Fruit fly (Drosophila melanogaster) Kc167 (cell line): ENCODE data around the gene CG32281.

Experiments
- Myc ChIP-seq: fragments of >200 bp; optimal IDR thresholded peaks from 2 replicates; lab custom pipeline; 2017; ENCODE audit warnings: missing external identifiers
- Sin3A ChIP-seq: fragments of >200 bp; optimal IDR thresholded peaks from 2 replicates; lab custom pipeline; 2018; ENCODE audit warnings: missing external identifiers
- h ChIP-seq: fragments of >200 bp; optimal IDR thresholded peaks from 3 replicates; lab custom pipeline; 2018; ENCODE audit warnings: missing external identifiers
- insv ChIP-seq: fragments of >200 bp; optimal IDR thresholded peaks from 3 replicates; lab custom pipeline; 2018; ENCODE audit warnings: missing external identifiers
- psq ChIP-seq: fragments of >200 bp; optimal IDR thresholded peaks from 2 replicates; lab custom pipeline; 2017; ENCODE audit warnings: missing external identifiers
- ttk ChIP-seq: sonication (Bioruptor generic); optimal IDR thresholded peaks from 2 replicates; lab custom pipeline; 2017; ENCODE audit warnings: missing external identifiers

The CG32281 gene

DNA sequence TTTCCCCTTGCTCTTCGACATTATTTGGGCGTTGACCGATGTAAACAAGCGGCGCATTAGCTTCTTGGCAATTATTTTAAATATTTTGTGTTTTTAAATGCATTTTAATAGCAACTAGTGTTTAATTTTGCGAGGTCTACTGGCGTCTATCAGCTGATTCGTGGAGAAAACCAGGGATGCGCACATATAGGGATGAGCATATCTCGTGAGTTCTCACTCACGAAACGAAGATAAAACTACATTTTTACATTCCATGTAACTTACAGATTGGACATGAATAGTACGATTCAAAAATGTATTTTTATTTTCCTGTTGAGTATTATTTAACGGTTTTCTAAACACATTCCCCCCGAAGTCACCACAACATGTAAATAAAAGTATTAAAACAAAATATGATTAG lies 28.3 kb downstream of the CG32281 start, which contains the start of gene CG14966:
CG14966 (minus strand) TSS at position 168 of the 400 bp plus-strand sequence.
- TF ChIP-seq ttk (lab: Kevin White, UChicago), result no peak
- TF ChIP-seq Sin3A (lab: Kevin White, UChicago), result no peak
- TF ChIP-seq psq (lab: Kevin White, UChicago), result no peak
- TF ChIP-seq Myc (lab: Kevin White, UChicago), result no peak
- TF ChIP-seq insv (lab: Kevin White, UChicago), result no peak
- TF ChIP-seq h, result no peak

DNA sequence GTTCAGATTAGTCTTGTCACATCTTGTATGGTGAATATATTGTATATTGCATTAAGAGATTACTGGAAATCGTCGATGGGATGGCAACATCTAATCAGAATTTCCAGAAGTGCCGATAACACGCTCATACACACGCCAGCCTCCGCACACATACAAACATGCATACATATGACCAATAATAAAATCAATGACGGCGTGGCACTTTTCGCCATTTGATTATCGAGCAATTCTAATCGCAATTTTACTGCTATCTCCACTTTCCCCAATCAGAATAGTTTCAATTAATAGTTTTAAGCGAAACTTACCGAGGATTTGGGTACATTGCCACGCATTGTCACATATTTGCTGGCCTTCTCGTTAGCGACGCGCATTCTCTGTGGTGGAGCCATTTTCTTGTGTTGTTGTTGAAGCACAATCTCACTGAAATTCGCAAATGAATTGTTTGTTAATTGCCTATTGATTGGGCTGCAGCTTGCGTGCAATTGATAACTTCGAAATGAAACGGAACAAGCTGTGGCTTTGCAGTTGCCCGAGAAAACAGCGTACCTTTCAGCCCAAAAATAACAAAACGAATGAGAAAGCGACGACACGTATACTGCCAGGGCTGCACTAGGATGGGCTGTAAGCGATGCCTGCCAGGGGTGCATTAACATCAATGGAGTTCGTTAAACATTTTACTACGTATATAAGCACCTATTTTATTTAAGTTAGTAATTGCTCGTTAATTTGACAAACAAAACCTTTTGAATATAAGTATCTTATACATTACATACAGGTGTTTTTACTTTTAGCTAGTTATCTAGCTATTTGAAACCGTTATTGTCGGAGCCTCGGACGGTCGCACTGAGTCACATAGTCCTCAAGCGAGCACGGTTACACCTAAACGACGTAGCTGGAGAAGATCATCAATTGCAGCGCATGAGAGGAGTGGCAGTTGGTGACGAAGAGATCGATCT lies 29.6 kb downstream of the CG32281 start, which contains the start of the genes CG32276 and gry:
CG32276 (minus strand) TSS at position 601 of the 956 bp plus-strand sequence.
gry (plus strand) TSS at position 644 of the 956 bp plus-strand sequence.
- TF ChIP-seq insv (lab: Kevin White, UChicago) (no peak), ttk (lab: Kevin White, UChicago) (no peak), Myc (lab: Kevin White, UChicago) (no peak), h (no peak), Sin3A (lab: Kevin White, UChicago) (no peak), psq (lab: Kevin White, UChicago) (no peak)

- TF ChIP-seq ttk (lab: Kevin White, UChicago), result no peak
Measured at dm6 chr3L:3203062-3203461, 33.9 kb downstream of the CG32281 start, which contains the start of gene CG32271. Gene CG32271 (minus strand): TSS chr3L:3203162.

- TF ChIP-seq ttk (lab: Kevin White, UChicago), result no peak
- TF ChIP-seq psq (lab: Kevin White, UChicago), result no peak
- TF ChIP-seq h, result no peak
- no peak for TF ChIP-seq Sin3A (lab: Kevin White, UChicago)
- TF ChIP-seq Myc (lab: Kevin White, UChicago), result no peak
- no peak for TF ChIP-seq insv (lab: Kevin White, UChicago)
Measured at dm6 chr3L:3204348-3204747, 35.2 kb downstream of the CG32281 start, which contains the start of gene CG33159. Gene CG33159 (minus strand): TSS chr3L:3204448.

DNA sequence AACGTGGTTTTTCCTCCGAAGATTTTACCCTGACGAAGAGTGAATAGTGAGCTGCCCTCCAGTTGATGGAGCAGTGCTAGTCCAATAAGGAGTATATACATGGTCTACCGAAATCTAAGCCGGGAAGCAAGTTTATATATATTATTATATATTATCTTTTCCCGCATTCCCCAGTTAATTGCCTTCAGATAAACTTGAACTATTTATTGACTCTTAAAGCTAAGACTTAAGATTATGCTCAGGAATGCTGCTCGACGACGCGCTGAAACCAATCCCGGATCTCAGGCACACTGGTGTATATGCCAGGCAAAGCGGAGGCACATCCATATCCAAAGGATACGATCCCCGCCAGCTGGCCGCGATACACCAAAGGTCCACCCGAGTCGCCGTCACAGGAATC lies 36.2 kb downstream of the CG32281 start, which contains the start of gene CG32277:
CG32277 (minus strand) TSS at position 101 of the 400 bp plus-strand sequence.
- TF ChIP-seq h (no peak), Myc (lab: Kevin White, UChicago) (no peak), Sin3A (lab: Kevin White, UChicago) (no peak), psq (lab: Kevin White, UChicago) (no peak), ttk (lab: Kevin White, UChicago) (no peak), insv (lab: Kevin White, UChicago) (no peak)

dm6 chr3L:3206263-3206662 lies 37.1 kb downstream of the CG32281 start, which contains the start of gene CG33160:
Gene CG33160 (minus strand): TSS chr3L:3206363.
- TF ChIP-seq psq (lab: Kevin White, UChicago) (no peak), Sin3A (lab: Kevin White, UChicago) (no peak), insv (lab: Kevin White, UChicago) (no peak), ttk (lab: Kevin White, UChicago) (no peak), Myc (lab: Kevin White, UChicago) (no peak), h (no peak)

DNA sequence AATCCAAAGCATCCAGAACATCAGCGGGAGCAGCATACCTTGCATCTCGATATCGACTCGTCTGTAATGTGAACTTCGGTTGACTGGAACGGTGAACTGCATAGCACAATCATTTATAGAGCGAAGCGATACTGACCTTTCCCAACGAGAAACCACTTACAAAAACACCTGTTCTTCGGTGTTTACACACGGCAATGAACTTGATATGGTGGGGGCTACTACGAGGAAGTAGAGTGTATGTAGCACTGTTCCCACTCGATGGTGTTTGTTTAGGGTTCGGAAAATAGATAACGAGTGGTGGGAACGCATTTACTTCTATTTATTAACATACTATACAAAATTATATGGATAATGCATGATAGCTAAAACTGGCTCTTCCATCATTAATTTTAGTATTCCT lies 39.7 kb downstream of the CG32281 start, which contains the start of the genes CG32269 and CG32270:
CG32269 (minus strand) TSS at position 91 of the 400 bp plus-strand sequence.
CG32270 (minus strand) TSS at position 91 of the 400 bp plus-strand sequence.
- TF ChIP-seq h, result no peak
- no peak for TF ChIP-seq Myc (lab: Kevin White, UChicago)
- TF ChIP-seq Sin3A (lab: Kevin White, UChicago), result no peak
- no peak for TF ChIP-seq insv (lab: Kevin White, UChicago)
- TF ChIP-seq psq (lab: Kevin White, UChicago), result no peak
- TF ChIP-seq ttk (lab: Kevin White, UChicago), result no peak

DNA sequence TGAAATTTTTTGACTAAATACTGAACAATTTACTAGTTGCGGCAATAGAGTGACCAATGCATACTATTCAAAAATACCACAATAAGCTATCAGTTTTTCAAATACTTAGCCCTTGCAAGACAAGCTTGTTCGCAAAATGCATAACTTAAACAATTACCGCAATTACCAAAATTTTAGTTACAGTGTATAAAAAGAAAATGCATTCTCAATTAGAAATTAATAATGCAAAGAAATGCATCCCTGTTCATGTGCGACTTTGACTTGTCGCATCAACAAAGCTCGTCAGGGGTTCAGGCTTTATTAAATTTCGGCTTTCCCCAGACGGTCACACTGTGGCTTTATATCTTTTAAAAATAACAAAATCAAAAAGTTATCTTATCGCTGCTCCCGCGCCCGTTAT lies 49.7 kb downstream of the CG32281 start, which contains the start of the genes hob and nSMase:
hob (minus strand) TSS at position 62 of the 400 bp plus-strand sequence.
nSMase (plus strand) TSS at position 298 of the 400 bp plus-strand sequence.
- TF ChIP-seq ttk (lab: Kevin White, UChicago), result no peak
- TF ChIP-seq Myc (lab: Kevin White, UChicago), result no peak
- TF ChIP-seq psq (lab: Kevin White, UChicago), result no peak
- TF ChIP-seq insv (lab: Kevin White, UChicago), result no peak
